Worm (Caenorhabditis elegans): Measurements from ENCODE around the gene lgc-35.

- TF ChIP-seq snpc-1.3 (tag; optimal IDR thresholded peaks at IDR 0.05; ENCODE audit: insufficient read depth) (no peak), snpc-4 (GFP tag; optimal IDR thresholded peaks at IDR 0.05) (no peak), snpc-4 (tag; optimal IDR thresholded peaks at IDR 0.05) (peak in 1 of 4 experiments; percentile 40), D2030.7 (GFP tag; IDR thresholded peaks at IDR 0.05) (no peak), mcd-1 (GFP tag; IDR thresholded peaks at IDR 0.05) (peak; percentile 57), madf-3 (GFP tag; IDR thresholded peaks at IDR 0.05) (no peak), ztf-25 (GFP tag; IDR thresholded peaks at IDR 0.05) (no peak), gei-17 (GFP tag; optimal IDR thresholded peaks at IDR 0.05) (no peak), F23B12.7 (tag; optimal IDR thresholded peaks at IDR 0.05; ENCODE audit: insufficient read depth) (no peak), pha-4 (tag; optimal IDR thresholded peaks at IDR 0.05) (no peak)
These were observed 34.1 kb downstream of the lgc-35 start for ce11 chrII:12805765-12806384.
